Worm (Caenorhabditis elegans) whole organism, young adult: ENCODE data around the gene B0034.5.
"Not testable (repeated sequence)": the region's sequence is repeated elsewhere in the genome, so short reads cannot be mapped to it uniquely, and the experiment has no call there.

Experiments used
- B0261.1 ChIP-seq: sonication (generic microtip); optimal IDR thresholded peaks from 2 replicates; lab custom pipeline; 2016; ENCODE audit warnings: mild to moderate bottlenecking, missing genetic modification characterization, moderate library complexity, missing compliant biosample characterization
- F37B4.10 ChIP-seq: fragments of 200-800 bp; sonication (Bioruptor generic); IDR thresholded peaks from 2 replicates; pipeline ENCODE4 v1.3.6; 2022; ENCODE audit warnings: missing genetic modification characterization, missing compliant biosample characterization
- F39B2.1 ChIP-seq: fragments of 200-800 bp; sonication (Bioruptor generic); IDR thresholded peaks from 2 replicates; pipeline ENCODE4 v1.3.6; 2022; ENCODE audit warnings: missing genetic modification reagents, missing genetic modification characterization, missing compliant biosample characterization
- K11D2.4 ChIP-seq: fragments of 200-800 bp; sonication (Bioruptor generic); IDR thresholded peaks from 2 replicates; pipeline ENCODE4 v1.3.6; 2022; ENCODE audit warnings: missing genetic modification reagents, missing genetic modification characterization, missing compliant biosample characterization
- K12H6.12 ChIP-seq: fragments of 200-800 bp; sonication (Bioruptor generic); optimal IDR thresholded peaks from 2 replicates; lab custom pipeline; 2018; ENCODE audit warnings: mild to moderate bottlenecking, missing genetic modification characterization, missing compliant biosample characterization
- T07F8.4 ChIP-seq: sonication (generic microtip); optimal IDR thresholded peaks from 2 replicates; lab custom pipeline; 2016; ENCODE audit warnings: mild to moderate bottlenecking, missing genetic modification characterization, moderate library complexity, missing compliant biosample characterization
- Y53F4B.3 ChIP-seq: fragments of 200-800 bp; sonication (Bioruptor generic); IDR thresholded peaks from 2 replicates; pipeline ENCODE4 v1.3.6; 2022; ENCODE audit warnings: missing genetic modification reagents, missing genetic modification characterization, missing compliant biosample characterization
- Y67H2A.10 ChIP-seq: fragments of 200-800 bp; sonication (Bioruptor generic); conservative IDR thresholded peaks from 2 replicates; pipeline ENCODE4 v1.3.6; 2022; ENCODE audit warnings: missing genetic modification reagents, missing genetic modification characterization, missing compliant biosample characterization
- attf-5 ChIP-seq: fragments of 200-800 bp; sonication (Bioruptor generic); optimal IDR thresholded peaks from 2 replicates; lab custom pipeline; 2018; ENCODE audit warnings: mild to moderate bottlenecking, missing genetic modification characterization, missing compliant biosample characterization
- bed-2 ChIP-seq: fragments of 200-800 bp; sonication (Bioruptor generic); IDR thresholded peaks from 2 replicates; pipeline ENCODE4 v1.3.6; 2022; ENCODE audit warnings: missing genetic modification reagents, missing genetic modification characterization, missing compliant biosample characterization
- ceh-100 ChIP-seq: fragments of 200-800 bp; sonication (Bioruptor generic); IDR thresholded peaks from 2 replicates; pipeline ENCODE4 v1.3.6; 2022; ENCODE audit warnings: missing genetic modification reagents, missing genetic modification characterization, missing compliant biosample characterization
- ceh-27 ChIP-seq: fragments of 200-800 bp; sonication (Bioruptor generic); optimal IDR thresholded peaks from 2 replicates; lab custom pipeline; 2018; ENCODE audit warnings: mild to moderate bottlenecking, missing genetic modification characterization, moderate library complexity, missing compliant biosample characterization
- ceh-40 ChIP-seq: fragments of 200-800 bp; sonication (Bioruptor generic); IDR thresholded peaks from 2 replicates; pipeline ENCODE4 v1.3.6; 2022; ENCODE audit warnings: missing genetic modification characterization, missing compliant biosample characterization
- ceh-58 ChIP-seq: fragments of 200-800 bp; sonication (Bioruptor generic); IDR thresholded peaks from 2 replicates; pipeline ENCODE4 v1.3.6; 2022; ENCODE audit warnings: missing genetic modification characterization, missing compliant biosample characterization
- ceh-91 ChIP-seq: fragments of 200-800 bp; sonication (Bioruptor generic); IDR thresholded peaks from 2 replicates; pipeline ENCODE4 v1.3.6; 2022; ENCODE audit warnings: missing genetic modification reagents, missing genetic modification characterization, missing compliant biosample characterization
- die-1 ChIP-seq: sonication (generic microtip); optimal IDR thresholded peaks from 2 replicates; lab custom pipeline; 2016; ENCODE audit warnings: missing genotype, mild to moderate bottlenecking, missing genetic modification characterization, missing compliant biosample characterization
- egrh-3 ChIP-seq: fragments of 200-800 bp; sonication (Bioruptor generic); IDR thresholded peaks from 2 replicates; pipeline ENCODE4 v1.3.6; 2022; ENCODE audit warnings: missing genetic modification reagents, missing genetic modification characterization, missing compliant biosample characterization
- ekl-4 ChIP-seq: fragments of 200-800 bp; sonication (Bioruptor generic); IDR thresholded peaks from 2 replicates; pipeline ENCODE4 v1.3.6; 2022; ENCODE audit warnings: missing genetic modification reagents, missing genetic modification characterization, missing compliant biosample characterization
- gei-17 ChIP-seq: fragments of 200-800 bp; sonication (Bioruptor generic); optimal IDR thresholded peaks from 2 replicates; lab custom pipeline; 2018; ENCODE audit warnings: mild to moderate bottlenecking, missing genetic modification characterization, missing compliant biosample characterization
- hsf-1 ChIP-seq: fragments of 200-800 bp; sonication (Bioruptor generic); IDR thresholded peaks from 2 replicates; pipeline ENCODE4 v1.3.6; 2022; ENCODE audit warnings: missing genetic modification reagents, missing genetic modification characterization, missing compliant biosample characterization
- let-526 ChIP-seq: fragments of 200-800 bp; sonication (Bioruptor generic); IDR thresholded peaks from 2 replicates; pipeline ENCODE4 v1.3.6; 2022; ENCODE audit warnings: missing genetic modification reagents, missing genetic modification characterization, missing compliant biosample characterization
- let-607 ChIP-seq, 2 experiments: fragments of 200-800 bp in 1 of 2; sonication (Bioruptor generic) in 1 of 2; sonication (generic microtip) in 1 of 2; optimal IDR thresholded peaks; 2 replicates each; lab custom pipeline; 2016 to 2018; ENCODE audit warnings: mild to moderate bottlenecking in 2 of 2, missing compliant biosample characterization in 2 of 2, missing genetic modification characterization in 2 of 2, moderate library complexity in 2 of 2, missing genotype in 1 of 2
- madf-8 ChIP-seq: fragments of 200-800 bp; sonication (Bioruptor generic); conservative IDR thresholded peaks from 2 replicates; pipeline ENCODE4 v1.3.6; 2022; ENCODE audit warnings: missing genetic modification reagents, missing genetic modification characterization, missing compliant biosample characterization
- mcd-1 ChIP-seq: fragments of 200-800 bp; sonication (Bioruptor generic); IDR thresholded peaks from 2 replicates; pipeline ENCODE4 v1.3.6; 2022; ENCODE audit warnings: missing genetic modification reagents, missing genetic modification characterization, missing compliant biosample characterization
- nhr-120 ChIP-seq: fragments of 200-800 bp; sonication (Bioruptor generic); IDR thresholded peaks from 2 replicates; pipeline ENCODE4 v1.3.6; 2022; ENCODE audit warnings: missing genetic modification characterization, missing compliant biosample characterization
- nhr-90 ChIP-seq: sonication (generic microtip); optimal IDR thresholded peaks from 2 replicates; lab custom pipeline; 2016; ENCODE audit warnings: missing genotype, mild to moderate bottlenecking, missing genetic modification characterization, missing compliant biosample characterization
- rcor-1 ChIP-seq: fragments of 200-800 bp; sonication (Bioruptor generic); IDR thresholded peaks from 2 replicates; pipeline ENCODE4 v1.3.6; 2022; ENCODE audit warnings: missing genetic modification reagents, missing genetic modification characterization, missing compliant biosample characterization
- rec-8 ChIP-seq, 2 experiments: sonication (generic microtip); optimal IDR thresholded peaks; 2 replicates each; lab custom pipeline; 2016; ENCODE audit warnings: mild to moderate bottlenecking in 2 of 2, missing genetic modification characterization in 2 of 2, missing genetic modification reagents in 2 of 2, missing genotype in 2 of 2, missing biosample characterization in 1 of 2, missing compliant biosample characterization in 1 of 2, moderate library complexity in 1 of 2
- repo-1 ChIP-seq: sonication (generic microtip); optimal IDR thresholded peaks from 2 replicates; lab custom pipeline; 2017; ENCODE audit warnings: mild to moderate bottlenecking, missing genetic modification characterization, missing compliant biosample characterization
- sdz-38 ChIP-seq: sonication (generic microtip); optimal IDR thresholded peaks from 2 replicates; lab custom pipeline; 2016; ENCODE audit warnings: missing genotype, missing genetic modification characterization, missing compliant biosample characterization
- snpc-1.3 ChIP-seq: sonication (generic microtip); optimal IDR thresholded peaks from 2 replicates; lab custom pipeline; 2017; ENCODE audit warnings: missing genetic modification characterization, mild to moderate bottlenecking, missing compliant biosample characterization, antibody characterized with exemption, moderate library complexity, missing genotype, missing genetic modification reagents; ENCODE audit not compliant: insufficient read depth
- somi-1 ChIP-seq: fragments of 200-800 bp; sonication (Bioruptor generic); optimal IDR thresholded peaks from 2 replicates; lab custom pipeline; 2018; ENCODE audit warnings: mild to moderate bottlenecking, missing genetic modification characterization, missing compliant biosample characterization
- tbx-9 ChIP-seq: sonication (generic microtip); optimal IDR thresholded peaks from 2 replicates; lab custom pipeline; 2016; ENCODE audit warnings: borderline replicate concordance, missing genetic modification characterization, inconsistent platforms, missing compliant biosample characterization
- unc-130 ChIP-seq: sonication (generic microtip); optimal IDR thresholded peaks from 2 replicates; lab custom pipeline; 2016; ENCODE audit warnings: missing genetic modification reagents, missing genetic modification characterization, missing compliant biosample characterization
- zfh-2 ChIP-seq: fragments of 200-800 bp; sonication (Bioruptor generic); conservative IDR thresholded peaks from 2 replicates; pipeline ENCODE4 v1.3.6; 2022; ENCODE audit warnings: missing genetic modification reagents, missing genetic modification characterization, missing compliant biosample characterization
- ztf-18 ChIP-seq: sonication (generic microtip); optimal IDR thresholded peaks from 2 replicates; lab custom pipeline; 2016; ENCODE audit warnings: missing genotype, mild to moderate bottlenecking, missing genetic modification characterization, missing compliant biosample characterization
- ztf-25 ChIP-seq: fragments of 200-800 bp; sonication (Bioruptor generic); IDR thresholded peaks from 2 replicates; pipeline ENCODE4 v1.3.6; 2022; ENCODE audit warnings: missing genetic modification reagents, missing genetic modification characterization, missing compliant biosample characterization
- ztf-26 ChIP-seq: sonication (generic microtip); optimal IDR thresholded peaks from 2 replicates; lab custom pipeline; 2017; ENCODE audit warnings: missing genetic modification characterization, missing compliant biosample characterization
- ztf-3 ChIP-seq: fragments of 200-800 bp; sonication (Bioruptor generic); optimal IDR thresholded peaks from 2 replicates; lab custom pipeline; 2018; ENCODE audit warnings: mild to moderate bottlenecking, missing genetic modification characterization, missing compliant biosample characterization

Gene B0034.5

ce11 chrII:5974878-5975277, at the start of gene B0034.5:
TSS of gene B0034.5 (minus strand) at chrII:5974978.
- TF ChIP-seq nhr-120 (GFP tag; lab: Robert Waterston, UW) (no peak), somi-1 (no peak), ceh-91 (GFP tag; lab: Robert Waterston, UW) (no peak), K11D2.4 (no peak), F37B4.10 (no peak), B0261.1 (tag; lab: Kevin White, UChicago) (no peak), let-526 (GFP tag; lab: Robert Waterston, UW) (no peak), repo-1 (tag; lab: Kevin White, UChicago) (no peak), snpc-1.3 (tag; lab: Kevin White, UChicago) (no peak), ztf-25 (GFP tag; lab: Robert Waterston, UW) (no peak), ceh-58 (GFP tag; lab: Robert Waterston, UW) (no peak), rec-8 (tag; optimal IDR thresholded peaks at IDR 0.05; lab: Kevin White, UChicago) (no peak), Y53F4B.3 (GFP tag; lab: Robert Waterston, UW) (no peak), nhr-90 (no peak), ceh-27 (GFP tag; lab: Kevin White, UChicago) (no peak), unc-130 (GFP tag; lab: Kevin White, UChicago) (no peak)

- peak; percentile 16; the same call in 1 of the 2 replicates for TF ChIP-seq mcd-1 (GFP tag; lab: Robert Waterston, UW)
- peak; percentile 83 for TF ChIP-seq zfh-2 (GFP tag; lab: Robert Waterston, UW)
- TF ChIP-seq T07F8.4, result no peak
- TF ChIP-seq egrh-3 (GFP tag; lab: Robert Waterston, UW), result peak; percentile 98
Observed at ce11 chrII:6022596-6022995, 47.8 kb upstream of the B0034.5 start.

- TF ChIP-seq bed-2 (no peak), ztf-26 (tag; lab: Kevin White, UChicago) (no peak), ceh-100 (GFP tag; lab: Robert Waterston, UW) (no peak), die-1 (tag; lab: Kevin White, UChicago) (no peak), let-526 (GFP tag; lab: Robert Waterston, UW) (no peak), ceh-40 (GFP tag; lab: Robert Waterston, UW) (no peak), nhr-90 (no peak), sdz-38 (no peak)
Observed at ce11 chrII:6020353-6020752, 45.6 kb upstream of the B0034.5 start, which contains the start of gene ZK84.1. TSS of gene ZK84.1 (plus strand) at chrII:6020653.

ce11 chrII:6016410-6016809, 41.6 kb upstream of the B0034.5 start, which contains the start of gene ZK84.5:
TSS of gene ZK84.5 (minus strand) at chrII:6016510.
- no peak for TF ChIP-seq K12H6.12 (tag; lab: Kevin White, UChicago)
- TF ChIP-seq tbx-9 (tag; lab: Kevin White, UChicago), result no peak
- no peak for TF ChIP-seq nhr-90
- no peak for TF ChIP-seq hsf-1 (GFP tag; lab: Robert Waterston, UW)

- not testable (repeated sequence) for TF ChIP-seq ceh-100 (GFP tag; lab: Robert Waterston, UW); ztf-26 (tag; lab: Kevin White, UChicago); repo-1 (tag; lab: Kevin White, UChicago)
- TF ChIP-seq, all 124 proteins: peak for 0; not testable (repeated sequence) for 124
Observed at ce11 chrII:6014057-6014456, 39.3 kb upstream of the B0034.5 start, which contains the start of gene ZK84.2. TSS of gene ZK84.2 (plus strand) at chrII:6014357.

ce11 chrII:6010544-6010943, 35.8 kb upstream of the B0034.5 start, which contains the start of gene ins-20:
TSS of gene ins-20 (plus strand) at chrII:6010844.
- TF ChIP-seq ztf-3 (GFP tag; lab: Kevin White, UChicago) (no peak), egrh-3 (GFP tag; lab: Robert Waterston, UW) (no peak), attf-5 (GFP tag; lab: Kevin White, UChicago) (no peak), let-526 (GFP tag; lab: Robert Waterston, UW) (no peak), snpc-1.3 (tag; lab: Kevin White, UChicago) (no peak), ceh-27 (GFP tag; lab: Kevin White, UChicago) (no peak), Y67H2A.10 (no peak), let-607 (tag; optimal IDR thresholded peaks at IDR 0.05; lab: Kevin White, UChicago) (no peak), rcor-1 (GFP tag; lab: Robert Waterston, UW) (no peak), gei-17 (GFP tag; lab: Kevin White, UChicago) (no peak), madf-8 (GFP tag; lab: Robert Waterston, UW) (no peak), ekl-4 (GFP tag; lab: Robert Waterston, UW) (no peak), sdz-38 (no peak), B0261.1 (tag; lab: Kevin White, UChicago) (no peak), ceh-91 (GFP tag; lab: Robert Waterston, UW) (no peak), F39B2.1 (GFP tag; lab: Robert Waterston, UW) (no peak), ztf-18 (tag; lab: Kevin White, UChicago) (no peak)
